Worm (Caenorhabditis elegans) whole organism, late embryonic: ENCODE data around the gene Y37B11A.3.

Experiments used
- fkh-10 ChIP-seq: fragments of 150-350 bp; optimal IDR thresholded peaks from 2 replicates; lab custom pipeline; 2014; ENCODE audit warnings: missing biosample characterization, missing genetic modification reagents, missing genetic modification characterization
- zip-5 ChIP-seq: sonication (generic microtip); optimal IDR thresholded peaks from 2 replicates; lab custom pipeline; 2016; ENCODE audit warnings: missing genetic modification characterization, missing compliant biosample characterization

DNA sequence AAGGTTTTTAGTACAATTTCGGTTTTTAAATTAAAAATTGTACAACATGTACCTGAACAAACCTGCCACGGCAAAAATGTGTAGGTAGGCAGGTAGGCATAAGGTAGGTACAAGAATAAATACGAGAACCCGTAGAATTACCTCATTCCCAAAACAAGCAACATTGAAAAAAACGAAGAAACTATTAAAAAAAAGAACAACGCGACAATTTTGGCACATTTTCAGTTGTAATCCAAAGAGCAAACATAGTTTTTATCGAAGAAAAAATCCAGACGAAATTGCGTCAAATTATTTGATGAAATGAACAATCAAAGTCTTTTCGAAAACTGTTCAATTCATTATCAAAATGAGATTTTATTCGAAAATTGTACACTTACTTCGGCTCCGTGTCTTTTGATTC, 44.5 kb downstream of the Y37B11A.3 start, which contains the start of gene B0244.16:
- no peak for TF ChIP-seq fkh-10 (GFP tag; lab: Kevin White, UChicago)
- TF ChIP-seq zip-5 (tag; lab: Kevin White, UChicago): no peak
